Fruit fly (Drosophila melanogaster): ENCODE results near the gene CG7322.

Gene CG7322

dm6 chrX:18857916-18858315, 359 bp upstream of the CG7322 start, which contains the start of gene Usp39 (continued):
- TF ChIP-seq chm (GFP tag; IDR thresholded peaks at IDR 0.05) (no peak), psq (GFP tag; optimal IDR thresholded peaks at IDR 0.05) (no peak), lbe (GFP tag; optimal IDR thresholded peaks at IDR 0.05) (no peak), Atf-2 (GFP tag; optimal IDR thresholded peaks at IDR 0.05) (no peak), CG10321 (GFP tag; IDR thresholded peaks at IDR 0.05) (no peak), Six4 (GFP tag; optimal IDR thresholded peaks at IDR 0.05) (no peak), CG7786 (GFP tag; optimal IDR thresholded peaks at IDR 0.05) (no peak), MTF-1 (GFP tag; optimal IDR thresholded peaks at IDR 0.05; ENCODE audit: borderline replicate concordance) (no peak), CG18764 (GFP tag; optimal IDR thresholded peaks at IDR 0.05) (no peak), CG7372 (GFP tag; IDR thresholded peaks at IDR 0.05) (no peak), Dfd (GFP tag; optimal IDR thresholded peaks at IDR 0.05) (no peak), Trl (optimal IDR thresholded peaks at IDR 0.05) (no peak), Trl (GFP tag; optimal IDR thresholded peaks at IDR 0.05) (no peak), Scr (GFP tag; IDR thresholded peaks at IDR 0.05; ENCODE audit: partially characterized antibody) (peak; percentile 56), luna (GFP tag; optimal IDR thresholded peaks at IDR 0.05) (no peak), H15 (GFP tag; IDR thresholded peaks at IDR 0.05) (no peak), lilli (GFP tag; optimal IDR thresholded peaks at IDR 0.05) (no peak), dan (GFP tag; IDR thresholded peaks at IDR 0.05) (no peak), ash1 (GFP tag; optimal IDR thresholded peaks at IDR 0.05) (no peak), Max (GFP tag; optimal IDR thresholded peaks at IDR 0.05) (no peak), CG4328 (GFP tag; optimal IDR thresholded peaks at IDR 0.05) (no peak), jing (GFP tag; optimal IDR thresholded peaks at IDR 0.05) (no peak), bab2 (GFP tag; optimal IDR thresholded peaks at IDR 0.05) (no peak), CG10147 (GFP tag; optimal IDR thresholded peaks at IDR 0.05) (no peak), sr (GFP tag; IDR thresholded peaks at IDR 0.05) (no peak), cwo (GFP tag; optimal IDR thresholded peaks at IDR 0.05) (no peak), insv (GFP tag; optimal IDR thresholded peaks at IDR 0.05) (no peak), CG14965 (GFP tag; optimal IDR thresholded peaks at IDR 0.05; ENCODE audit: borderline replicate concordance) (no peak), kni (GFP tag; optimal IDR thresholded peaks at IDR 0.05) (no peak), so (GFP tag; IDR thresholded peaks at IDR 0.05) (no peak), row (GFP tag; IDR thresholded peaks at IDR 0.05) (peak; percentile 80), CG7271 (tag; optimal IDR thresholded peaks at IDR 0.05) (no peak), Sry-δ (GFP tag; optimal IDR thresholded peaks at IDR 0.05) (peak; percentile 47), phol (tag; optimal IDR thresholded peaks at IDR 0.05) (peak; percentile 55), CG15269 (tag; optimal IDR thresholded peaks at IDR 0.05) (no peak), lmd (GFP tag; IDR thresholded peaks at IDR 0.05) (peak; percentile 36; the same call in 1 of the 2 replicates), CG42726 (GFP tag; IDR thresholded peaks at IDR 0.05; ENCODE audit: partially characterized antibody) (no peak), CG13287 (GFP tag; IDR thresholded peaks at IDR 0.05; ENCODE audit: partially characterized antibody) (peak; percentile 53), Med (GFP tag) (no peak), CG14441 (GFP tag; IDR thresholded peaks at IDR 0.05) (no peak), CG1024 (GFP tag; IDR thresholded peaks at IDR 0.05) (peak; percentile 71; the same call in 1 of the 2 replicates), CG6175 (GFP tag; IDR thresholded peaks at IDR 0.05) (no peak), slp2 (GFP tag; optimal IDR thresholded peaks at IDR 0.05) (no peak), CG33213 (GFP tag; optimal IDR thresholded peaks at IDR 0.05) (no peak), CG11723 (GFP tag; optimal IDR thresholded peaks at IDR 0.05) (no peak), CG31365 (tag; optimal IDR thresholded peaks at IDR 0.05) (no peak), GATAe (GFP tag; conservative IDR thresholded peaks at IDR 0.05) (no peak), croc (GFP tag; conservative IDR thresholded peaks at IDR 0.05) (no peak), en (GFP tag; optimal IDR thresholded peaks at IDR 0.05) (no peak), Meics (GFP tag; optimal IDR thresholded peaks at IDR 0.05) (no peak), bbx (GFP tag; IDR thresholded peaks at IDR 0.05; ENCODE audit: partially characterized antibody) (peak; percentile 66), YL-1 (GFP tag; optimal IDR thresholded peaks at IDR 0.05) (peak; percentile 35)
